Worm (Caenorhabditis elegans): Measurements from ENCODE around the gene R02D5.8.

The R02D5.8 gene

DNA sequence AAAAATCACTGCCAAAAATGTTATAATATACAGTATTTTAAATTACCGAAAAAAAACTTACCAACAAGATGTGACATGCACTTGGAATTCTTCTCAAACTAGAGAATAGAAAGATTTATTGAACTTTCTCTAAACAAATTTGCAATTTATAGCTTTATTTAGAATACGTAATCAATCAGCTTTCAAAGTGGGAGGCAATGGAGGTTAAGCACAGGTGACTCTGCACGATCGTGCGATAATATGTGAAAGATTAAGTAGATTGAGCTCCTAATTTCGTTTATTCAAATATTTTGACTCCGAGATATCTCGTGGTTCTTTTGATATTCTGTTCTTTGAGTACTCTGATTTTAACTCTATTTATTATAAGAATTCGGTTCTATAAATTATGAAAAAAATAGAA lies 1.2 kb downstream of the R02D5.8 start, which contains the start of gene R02D5.6 (continued):
- TF ChIP-seq hlh-30 (tag; optimal IDR thresholded peaks at IDR 0.05; ENCODE audit: insufficient read depth), result no peak

DNA sequence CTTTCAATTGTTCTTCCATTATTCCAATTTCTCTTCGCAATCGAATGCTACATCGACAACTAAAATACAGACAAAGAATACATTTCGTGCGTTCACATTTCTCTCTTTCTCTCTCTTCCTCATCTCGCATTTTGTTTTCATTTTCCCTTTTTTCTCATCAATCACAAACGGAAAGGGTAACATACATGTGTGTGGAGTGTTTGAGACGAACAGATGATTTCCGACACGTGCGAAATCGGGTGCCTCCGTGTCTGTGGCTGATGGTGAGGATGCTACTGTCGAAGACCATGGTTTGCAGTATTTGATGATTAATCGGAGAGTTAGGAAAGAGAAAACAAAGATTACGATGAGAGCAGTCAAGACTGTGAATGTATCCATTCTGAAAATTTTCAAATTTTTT lies 8.4 kb downstream of the R02D5.8 start, which contains the start of gene R02D5.9:
Gene R02D5.9, minus strand, starts transcription at position 378 of the 400 bp plus-strand sequence.
- TF ChIP-seq che-1 (tag; optimal IDR thresholded peaks at IDR 0.05) (no peak), pag-3 (tag; optimal IDR thresholded peaks at IDR 0.05; ENCODE audit: borderline replicate concordance) (no peak), pha-2 (tag; optimal IDR thresholded peaks at IDR 0.05) (no peak), nhr-232 (tag; optimal IDR thresholded peaks at IDR 0.05) (no peak), ceh-9 (tag; optimal IDR thresholded peaks at IDR 0.05) (no peak), ceh-19 (GFP tag; optimal IDR thresholded peaks at IDR 0.05) (no peak), ceh-22 (tag; optimal IDR thresholded peaks at IDR 0.05) (no peak), ceh-45 (GFP tag; IDR thresholded peaks at IDR 0.05) (no peak), nfya-1 (tag; optimal IDR thresholded peaks at IDR 0.05) (no peak), odd-2 (tag; optimal IDR thresholded peaks at IDR 0.05) (no peak), mec-3 (tag; optimal IDR thresholded peaks at IDR 0.05; ENCODE audit: borderline replicate concordance) (no peak), pat-9 (tag; optimal IDR thresholded peaks at IDR 0.05) (no peak), ceh-6 (GFP tag; optimal IDR thresholded peaks at IDR 0.05) (no peak), rnt-1 (tag; optimal IDR thresholded peaks at IDR 0.05) (no peak), hlh-15 (tag; optimal IDR thresholded peaks at IDR 0.05) (no peak)

DNA sequence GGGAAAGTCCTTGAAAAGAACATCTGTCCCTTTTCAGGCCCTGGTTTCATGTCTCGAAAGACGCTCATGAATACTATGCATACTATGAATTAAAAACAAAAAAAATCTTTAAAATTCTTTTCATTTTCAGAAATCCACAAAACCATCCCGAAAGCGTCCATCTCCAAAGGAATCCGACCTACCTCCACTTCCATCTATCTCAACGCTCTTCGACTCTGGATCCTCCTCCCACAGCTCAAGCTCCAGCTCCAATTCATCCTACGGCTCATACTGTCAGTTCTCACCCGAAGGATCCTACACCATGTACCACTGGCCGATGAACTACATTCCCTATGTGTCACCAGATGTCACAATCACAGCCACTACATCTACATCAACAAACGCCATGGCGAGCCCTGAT lies 10.6 kb downstream of the R02D5.8 start:
- TF ChIP-seq nfya-1 (tag; optimal IDR thresholded peaks at IDR 0.05), result no peak
- TF ChIP-seq ttx-3 (tag; optimal IDR thresholded peaks at IDR 0.05), result no peak
- no peak for TF ChIP-seq pha-4 (tag; optimal IDR thresholded peaks at IDR 0.05)
- TF ChIP-seq sox-2 (GFP tag; IDR thresholded peaks at IDR 0.05), result no peak
- TF ChIP-seq sox-4 (tag; optimal IDR thresholded peaks at IDR 0.05), result no peak
- TF ChIP-seq ets-4 (tag; optimal IDR thresholded peaks at IDR 0.05), result no peak
- TF ChIP-seq pqm-1 (tag; optimal IDR thresholded peaks at IDR 0.05), result no peak
- no peak for TF ChIP-seq ahr-1 (tag; optimal IDR thresholded peaks at IDR 0.05)
- TF ChIP-seq sdc-2 (tag; optimal IDR thresholded peaks at IDR 0.05), result no peak
- TF ChIP-seq lim-6 (tag; optimal IDR thresholded peaks at IDR 0.05), result no peak
- TF ChIP-seq hlh-30 (tag; optimal IDR thresholded peaks at IDR 0.05; ENCODE audit: insufficient read depth), result no peak
- TF ChIP-seq hlh-8 (tag; optimal IDR thresholded peaks at IDR 0.05), result no peak
- no peak for TF ChIP-seq pat-9 (tag; optimal IDR thresholded peaks at IDR 0.05)
- no peak for TF ChIP-seq syd-9 (tag; optimal IDR thresholded peaks at IDR 0.05)
- no peak for TF ChIP-seq unc-86 (tag; optimal IDR thresholded peaks at IDR 0.05)
- TF ChIP-seq K02D7.2 (tag; optimal IDR thresholded peaks at IDR 0.05), result no peak
- TF ChIP-seq ceh-31 (tag; optimal IDR thresholded peaks at IDR 0.05), result no peak
- TF ChIP-seq C08G9.2 (tag; optimal IDR thresholded peaks at IDR 0.05), result no peak
- no peak for TF ChIP-seq ztf-16 (tag; optimal IDR thresholded peaks at IDR 0.05)

DNA sequence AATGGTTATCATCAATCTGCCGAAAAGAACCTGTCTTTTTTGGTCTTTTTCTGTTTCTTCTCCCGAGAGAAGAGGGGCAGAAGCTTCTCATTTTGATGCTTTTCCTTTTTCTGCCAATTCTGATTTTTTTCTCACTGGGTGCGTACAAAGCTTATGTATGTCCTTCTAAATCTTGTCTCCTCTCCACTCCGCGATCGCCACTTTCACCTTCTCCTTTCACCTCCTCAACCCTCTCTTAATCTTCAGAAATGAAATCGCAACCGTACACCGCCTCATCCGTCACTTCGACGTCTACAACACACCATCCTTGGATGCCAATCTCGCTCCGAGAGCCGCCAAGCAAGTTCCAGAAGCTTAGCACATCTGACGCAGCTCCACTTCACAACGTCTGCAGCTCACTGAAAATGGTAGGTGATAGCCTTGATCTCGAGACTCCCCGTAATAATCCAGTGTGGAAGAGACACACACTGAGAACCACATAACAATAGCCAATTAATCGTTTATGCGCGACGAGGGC lies 11.1 kb downstream of the R02D5.8 start, which contains the start of gene R02D5.1:
Gene R02D5.1, plus strand, starts transcription at position 245 of the 517 bp plus-strand sequence.
- TF ChIP-seq ama-1 (optimal IDR thresholded peaks at IDR 0.05), result no peak
- TF ChIP-seq pqm-1 (tag; optimal IDR thresholded peaks at IDR 0.05), result no peak
- no peak for TF ChIP-seq pat-9 (tag; optimal IDR thresholded peaks at IDR 0.05)
- no peak for TF ChIP-seq elt-4 (tag; optimal IDR thresholded peaks at IDR 0.05)
- TF ChIP-seq sox-2 (GFP tag; IDR thresholded peaks at IDR 0.05), result no peak
- peak; percentile 4 for TF ChIP-seq T23F11.4 (GFP tag; optimal IDR thresholded peaks at IDR 0.05)
- TF ChIP-seq hlh-30 (tag; optimal IDR thresholded peaks at IDR 0.05; ENCODE audit: insufficient read depth), result no peak
- TF ChIP-seq ref-2 (tag; optimal IDR thresholded peaks at IDR 0.05), result peak; percentile 77
- TF ChIP-seq elt-2 (tag; optimal IDR thresholded peaks at IDR 0.05), result no peak
- TF ChIP-seq unc-86 (tag; optimal IDR thresholded peaks at IDR 0.05), result no peak
